Worm (Caenorhabditis elegans) whole organism, early embryonic: ENCODE measurements around the gene Y54F10AM.6.

Experiments used
- aly-1 ChIP-seq: sonication (generic microtip); optimal IDR thresholded peaks from 2 replicates; lab custom pipeline; 2016; ENCODE audit warnings: missing genetic modification characterization, missing compliant biosample characterization
- ama-1 ChIP-seq: fragments of 150-350 bp; optimal IDR thresholded peaks from 2 replicates; lab custom pipeline; 2014
- ceh-36 ChIP-seq: sonication (generic microtip); optimal IDR thresholded peaks from 2 replicates; lab custom pipeline; 2016; ENCODE audit warnings: missing genetic modification characterization, inconsistent platforms, missing compliant biosample characterization
- ets-7 ChIP-seq: sonication (generic microtip); optimal IDR thresholded peaks from 2 replicates; lab custom pipeline; 2016; ENCODE audit warnings: missing genotype, missing genetic modification characterization, missing compliant biosample characterization
- flt-1 ChIP-seq: fragments of 200-800 bp; sonication (Bioruptor generic); IDR thresholded peaks from 2 replicates; pipeline ENCODE4 v1.3.6; 2022; ENCODE audit warnings: missing genetic modification characterization, missing compliant biosample characterization
- hmbx-1 ChIP-seq: sonication (generic microtip); optimal IDR thresholded peaks from 2 replicates; lab custom pipeline; 2016; ENCODE audit warnings: mild to moderate bottlenecking, missing genetic modification characterization, missing compliant biosample characterization
- pes-1 ChIP-seq: fragments of 200-800 bp; sonication (Bioruptor generic); IDR thresholded peaks from 2 replicates; pipeline ENCODE4 v1.3.6; 2022; ENCODE audit warnings: missing genetic modification reagents, missing genetic modification characterization, missing compliant biosample characterization
- sea-1 ChIP-seq: fragments of 200-800 bp; sonication (Bioruptor generic); conservative IDR thresholded peaks from 2 replicates; pipeline ENCODE4 v1.3.6; 2022; ENCODE audit warnings: missing genetic modification characterization, missing compliant biosample characterization
- tbx-11 ChIP-seq: fragments of 200-800 bp; sonication (Bioruptor generic); IDR thresholded peaks from 2 replicates; pipeline ENCODE4 v1.3.6; 2022; ENCODE audit warnings: missing genetic modification characterization, missing compliant biosample characterization

- TF ChIP-seq tbx-11, result no peak
- TF ChIP-seq ama-1 (lab: Kevin White, UChicago), result no peak
- no peak for TF ChIP-seq flt-1
- TF ChIP-seq pes-1 (GFP tag; lab: Robert Waterston, UW), result no peak
- no peak for TF ChIP-seq aly-1 (tag; lab: Kevin White, UChicago)
- no peak for TF ChIP-seq ets-7
- TF ChIP-seq ceh-36, result no peak
- TF ChIP-seq hmbx-1, result no peak
- no peak for TF ChIP-seq sea-1 (GFP tag; lab: Robert Waterston, UW)
These were observed 31.3 kb upstream of the Y54F10AM.6 start for ce11 chrIII:2477303-2477702.
